Fruit fly (Drosophila melanogaster): ENCODE measurements around the gene CG4666.

Gene CG4666

dm6 chrX:6090809-6091667, 13.5 kb upstream of the CG4666 start, which contains the start of the genes Nep1 and Mipp2 (continued):
- peak; percentile 44; the same call in 1 of the 3 replicates for TF ChIP-seq CG14050 (GFP tag; IDR thresholded peaks at IDR 0.05)
- TF ChIP-seq Mad (GFP tag; optimal IDR thresholded peaks at IDR 0.05): no peak
- peak; percentile 1 for TF ChIP-seq ems (GFP tag; optimal IDR thresholded peaks at IDR 0.05)
- peak; percentile 38 for TF ChIP-seq CG12391 (tag; optimal IDR thresholded peaks at IDR 0.05)
- no peak for TF ChIP-seq zf30C (GFP tag; optimal IDR thresholded peaks at IDR 0.05)
- TF ChIP-seq CG7928 (GFP tag; optimal IDR thresholded peaks at IDR 0.05): no peak
- TF ChIP-seq ranshi (GFP tag; IDR thresholded peaks at IDR 0.05): peak; percentile 43; the same call in 1 of the 2 replicates
- peak; percentile 96 for TF ChIP-seq grau (tag; optimal IDR thresholded peaks at IDR 0.05)
- TF ChIP-seq CG1832 (GFP tag; optimal IDR thresholded peaks at IDR 0.05): no peak
- TF ChIP-seq Lpt (GFP tag; optimal IDR thresholded peaks at IDR 0.05): no peak
- TF ChIP-seq CG30403 (GFP tag; optimal IDR thresholded peaks at IDR 0.05): peak; percentile 34
- TF ChIP-seq Dip2 (GFP tag; IDR thresholded peaks at IDR 0.05): no peak
- TF ChIP-seq CG16863 (GFP tag; optimal IDR thresholded peaks at IDR 0.05): peak; percentile 29
- TF ChIP-seq chn (GFP tag; optimal IDR thresholded peaks at IDR 0.05): no peak
- no peak for TF ChIP-seq CG30020 (tag; optimal IDR thresholded peaks at IDR 0.05)
- no peak for TF ChIP-seq CG3995 (GFP tag; optimal IDR thresholded peaks at IDR 0.05)
- peak; percentile 4 for TF ChIP-seq Dek (tag; optimal IDR thresholded peaks at IDR 0.05)
- no peak for TF ChIP-seq CG1529 (GFP tag; optimal IDR thresholded peaks at IDR 0.05)
- 0 out of 2 replicates have a peak, but pooled peaks have one; percentile 21 for TF ChIP-seq al (GFP tag; IDR thresholded peaks at IDR 0.05)
- no peak; the same call in none of the 2 replicates for TF ChIP-seq sisA (GFP tag; IDR thresholded peaks at IDR 0.05)
- peak; percentile 9 for TF ChIP-seq Hr3 (GFP tag; optimal IDR thresholded peaks at IDR 0.05)
- TF ChIP-seq CG18599 (GFP tag; optimal IDR thresholded peaks at IDR 0.05): peak; percentile 33
- peak; percentile 35 for TF ChIP-seq CG9817 (tag; optimal IDR thresholded peaks at IDR 0.05)
- TF ChIP-seq unpg (GFP tag; optimal IDR thresholded peaks at IDR 0.05): peak; percentile 48
- peak; percentile 32; the same call in 2 of the 3 replicates for TF ChIP-seq CG7357 (GFP tag; IDR thresholded peaks at IDR 0.05)
- TF ChIP-seq Gug (GFP tag; IDR thresholded peaks at IDR 0.05): peak; percentile 44; the same call in 3 of the 4 replicates
- TF ChIP-seq jigr1 (GFP tag; IDR thresholded peaks at IDR 0.05): no peak
- TF ChIP-seq CG6689 (GFP tag; IDR thresholded peaks at IDR 0.05): peak; percentile 25; the same call in 1 of the 2 replicates
- no peak for TF ChIP-seq CG2202 (tag; optimal IDR thresholded peaks at IDR 0.05)
- peak; percentile 38 for TF ChIP-seq CG10209 (GFP tag; optimal IDR thresholded peaks at IDR 0.05)
- peak; percentile 64 for TF ChIP-seq CG7839 (tag; optimal IDR thresholded peaks at IDR 0.05)
- peak; percentile 69 for TF ChIP-seq lmd (GFP tag; IDR thresholded peaks at IDR 0.05)
- no peak for TF ChIP-seq CG7987 (GFP tag; optimal IDR thresholded peaks at IDR 0.05)
- 0 out of 2 replicates have a peak, but pooled peaks have one; percentile 46 for TF ChIP-seq stc (GFP tag; IDR thresholded peaks at IDR 0.05)
- no peak for TF ChIP-seq Nf-YB (GFP tag; optimal IDR thresholded peaks at IDR 0.05)
- no peak for TF ChIP-seq CG17568 (GFP tag; optimal IDR thresholded peaks at IDR 0.05)
- TF ChIP-seq nmo (GFP tag; optimal IDR thresholded peaks at IDR 0.05): peak; percentile 25
- TF ChIP-seq NFAT (GFP tag; IDR thresholded peaks at IDR 0.05): peak; percentile 26; the same call in 1 of the 2 replicates
- no peak for TF ChIP-seq ac (GFP tag; optimal IDR thresholded peaks at IDR 0.05)
- TF ChIP-seq CG8290 (GFP tag; optimal IDR thresholded peaks at IDR 0.05): no peak
- peak in 1 of 2 experiments; percentile 55 for TF ChIP-seq CG8290 (tag; optimal IDR thresholded peaks at IDR 0.05)
- TF ChIP-seq Ptx1 (GFP tag; IDR thresholded peaks at IDR 0.05): peak; percentile 48
- peak; percentile 27; the same call in 1 of the 2 replicates for TF ChIP-seq klu (GFP tag; IDR thresholded peaks at IDR 0.05)
- no peak for TF ChIP-seq CG31441 (GFP tag; IDR thresholded peaks at IDR 0.05)
- TF ChIP-seq Bteb2 (GFP tag; optimal IDR thresholded peaks at IDR 0.05): no peak
- peak; percentile 36 for TF ChIP-seq CG4617 (GFP tag; optimal IDR thresholded peaks at IDR 0.05; ENCODE audit: borderline replicate concordance)
- TF ChIP-seq CHES-1-like (GFP tag; optimal IDR thresholded peaks at IDR 0.05): peak; percentile 40
- TF ChIP-seq wor (GFP tag; IDR thresholded peaks at IDR 0.05): 0 out of 2 replicates have a peak, but pooled peaks have one; percentile 10
- TF ChIP-seq esg (GFP tag; conservative IDR thresholded peaks at IDR 0.05): 0 out of 2 replicates have a peak, but pooled peaks have one; percentile 23
